Worm (Caenorhabditis elegans) whole organism, dauer: ENCODE measurements around the gene fkh-8.

Experiments used
- unc-62 ChIP-seq: sonication (generic microtip); optimal IDR thresholded peaks from 2 replicates; lab custom pipeline; 2017; ENCODE audit warnings: missing biosample characterization, missing genetic modification reagents, missing genetic modification characterization

fkh-8 gene

DNA sequence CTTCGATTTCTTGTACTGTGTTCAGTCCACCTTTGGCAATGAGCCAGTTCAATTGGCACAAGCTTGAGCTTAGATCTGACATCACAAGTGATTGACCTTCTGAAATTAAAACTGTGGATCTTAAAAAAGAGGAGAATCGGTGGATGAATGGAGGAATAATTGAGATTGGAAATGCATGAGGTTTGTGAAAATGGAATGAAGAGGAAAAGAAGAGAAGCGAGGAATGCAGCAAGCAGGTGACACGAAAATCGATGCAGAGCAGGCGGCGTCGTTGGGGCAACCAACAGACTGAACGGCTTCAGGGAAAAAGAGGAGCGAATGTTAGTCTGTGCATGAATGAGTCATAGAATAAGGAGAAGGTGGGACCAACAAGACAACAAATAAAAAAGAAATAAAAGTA, at the start of gene fkh-8:
TSS of gene fkh-8 (minus strand) at position 101 of the 400 bp plus-strand sequence.
- no peak for TF ChIP-seq unc-62 (GFP tag; lab: Kevin White, UChicago)

DNA sequence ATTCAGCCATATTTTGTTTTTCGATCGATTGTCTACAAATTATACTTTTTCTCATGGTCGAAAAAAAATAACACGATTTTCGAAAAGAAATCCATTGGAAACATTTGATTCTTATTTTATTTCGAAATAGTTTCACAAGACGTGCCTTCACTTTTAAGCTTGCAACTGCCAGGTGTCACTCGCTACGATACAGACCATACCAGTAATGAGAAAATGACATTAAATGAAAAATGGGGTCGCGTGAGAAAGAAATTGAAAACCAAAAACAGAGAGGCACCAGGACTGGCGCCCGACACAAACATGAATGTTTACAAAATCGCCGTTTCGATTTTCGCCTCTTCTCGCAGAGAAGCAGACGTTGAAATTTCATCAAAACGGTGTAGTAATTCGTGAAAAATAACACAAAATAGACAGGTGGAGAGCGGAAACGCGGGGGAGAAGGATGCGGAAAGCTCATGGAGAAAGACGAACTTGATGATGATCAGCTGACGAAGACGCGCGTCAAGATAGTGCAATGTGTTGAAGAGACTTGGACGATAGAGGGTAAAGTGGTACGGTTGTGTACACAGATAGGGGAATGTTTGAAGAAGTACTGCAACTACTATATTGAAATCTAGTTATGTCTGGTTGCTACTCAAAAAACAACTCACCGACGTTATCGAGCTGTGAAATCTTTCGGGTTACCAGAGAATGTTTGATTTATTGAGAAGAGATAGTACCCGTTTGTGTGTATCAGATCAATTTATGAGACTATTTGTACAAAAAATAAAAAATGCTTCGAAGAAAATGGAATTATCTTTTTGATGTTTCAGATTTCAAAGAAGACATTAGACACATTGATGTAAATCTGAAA, 45.1 kb upstream of the fkh-8 start:
- no peak for TF ChIP-seq unc-62 (GFP tag; lab: Kevin White, UChicago)

DNA sequence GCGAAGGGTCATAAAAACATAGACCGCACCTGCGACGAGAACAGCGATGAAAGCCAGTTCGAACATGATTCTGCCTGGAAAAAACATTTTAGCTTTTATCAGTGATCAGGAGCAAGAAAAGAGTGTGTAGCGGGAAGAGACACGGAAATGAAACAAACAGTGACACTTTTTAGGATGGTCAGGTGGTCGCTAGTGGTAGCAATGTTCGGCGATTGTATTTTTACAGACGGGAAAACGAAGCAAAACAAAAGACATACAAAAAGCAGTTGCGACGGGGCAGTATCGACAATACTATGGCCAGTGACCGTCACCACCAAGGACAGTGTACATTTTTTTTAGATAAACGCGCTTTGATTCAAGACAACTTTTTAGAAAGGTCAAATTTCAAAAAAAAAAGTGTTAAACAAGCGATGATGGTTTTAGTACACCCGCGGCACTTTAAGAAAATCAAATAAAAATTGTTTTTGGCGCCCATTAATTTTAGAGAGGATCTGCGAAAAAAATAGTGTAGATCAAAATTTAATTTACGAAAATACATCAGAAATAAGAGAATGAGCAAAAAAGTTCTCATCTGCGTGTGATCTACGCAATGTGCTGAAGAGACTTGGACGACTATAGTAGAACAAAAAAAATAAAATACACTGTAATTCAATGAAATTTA, 44.4 kb upstream of the fkh-8 start, which contains the start of gene T24H7.9:
TSS of gene T24H7.9 (minus strand) at position 74 of the 661 bp plus-strand sequence.
- no peak for TF ChIP-seq unc-62 (GFP tag; lab: Kevin White, UChicago)

DNA sequence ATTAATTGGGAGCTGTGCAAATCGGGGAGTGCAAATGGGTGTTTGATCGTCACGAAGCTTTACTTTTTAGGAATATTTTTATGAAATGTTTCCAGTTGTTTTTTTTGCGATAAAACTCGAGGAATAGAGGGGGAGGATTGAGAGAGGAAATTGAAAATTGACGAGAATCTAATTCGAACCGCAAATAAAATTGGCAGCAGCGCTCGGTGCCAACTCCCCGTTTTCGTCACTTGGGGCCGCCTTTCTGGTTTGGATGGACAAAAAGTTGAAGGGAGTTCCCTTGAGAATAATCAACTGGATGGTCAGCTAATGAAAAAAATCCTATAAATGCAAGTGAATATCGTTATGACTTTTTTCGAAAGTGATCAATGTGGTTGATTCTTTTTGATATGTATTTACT, 38.9 kb upstream of the fkh-8 start:
- no peak for TF ChIP-seq unc-62 (GFP tag; lab: Kevin White, UChicago)

DNA sequence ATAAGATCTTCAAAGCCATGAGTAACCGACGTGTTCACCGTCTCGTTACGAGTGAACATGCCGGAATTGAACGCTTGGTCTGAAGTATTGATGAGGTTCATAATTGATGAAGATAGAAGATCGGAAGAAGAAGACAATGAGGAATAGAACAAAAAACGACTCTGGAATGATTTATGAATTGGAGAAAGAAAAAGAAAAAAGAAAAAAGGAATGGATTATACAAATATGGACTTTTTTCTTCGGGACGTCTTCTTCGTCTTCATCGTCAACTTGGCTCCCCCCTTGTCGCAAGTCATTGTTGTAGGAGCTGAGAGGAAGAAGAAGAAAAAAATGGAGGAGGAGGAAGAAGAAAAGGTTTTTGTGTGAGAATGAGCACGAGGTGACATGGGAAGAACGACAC, 35.8 kb upstream of the fkh-8 start, which contains the start of gene srsy-2:
TSS of gene srsy-2 (minus strand) at position 101 of the 400 bp plus-strand sequence.
- no peak for TF ChIP-seq unc-62 (GFP tag; lab: Kevin White, UChicago)

DNA sequence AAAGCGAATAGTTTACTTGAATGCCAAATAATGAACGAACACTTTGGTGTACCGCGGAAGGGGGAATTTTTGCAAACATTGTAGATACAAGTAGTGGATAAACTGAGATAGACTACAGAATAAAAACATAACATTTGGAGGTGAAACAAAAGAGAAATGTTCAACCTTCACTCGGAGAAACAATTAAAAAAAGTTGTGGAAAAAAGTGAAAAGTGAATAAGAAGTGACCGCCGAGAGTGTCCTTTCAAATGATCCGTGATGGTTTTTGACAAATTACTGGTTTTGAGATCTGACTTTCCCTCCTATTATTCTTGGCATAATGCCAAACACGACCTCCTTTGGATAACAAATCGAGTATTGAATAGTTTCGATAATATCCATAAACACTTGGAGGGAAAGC, 32.6 kb upstream of the fkh-8 start:
- no peak for TF ChIP-seq unc-62 (GFP tag; lab: Kevin White, UChicago)

DNA sequence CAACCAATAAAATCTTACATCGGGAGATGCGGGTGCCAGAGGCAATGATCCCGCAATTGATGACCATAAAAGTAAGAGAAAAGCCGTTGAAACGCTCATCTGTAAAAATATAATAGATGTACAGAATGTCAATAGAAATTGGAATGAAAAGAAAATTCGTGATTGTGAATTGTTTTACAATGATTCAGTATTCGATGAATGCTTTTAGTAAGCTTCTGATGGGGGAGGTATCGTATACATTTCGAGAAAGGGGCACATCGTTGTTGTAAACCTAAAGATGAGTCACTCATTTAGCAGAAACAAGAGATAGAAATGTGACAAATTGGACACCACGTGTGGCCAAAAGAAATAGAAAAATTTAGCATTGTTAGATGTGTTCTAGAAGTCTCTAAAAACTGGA, 31.4 kb upstream of the fkh-8 start, which contains the start of gene C30B5.6:
TSS of gene C30B5.6 (minus strand) at position 101 of the 400 bp plus-strand sequence.
- no peak for TF ChIP-seq unc-62 (GFP tag; lab: Kevin White, UChicago)

DNA sequence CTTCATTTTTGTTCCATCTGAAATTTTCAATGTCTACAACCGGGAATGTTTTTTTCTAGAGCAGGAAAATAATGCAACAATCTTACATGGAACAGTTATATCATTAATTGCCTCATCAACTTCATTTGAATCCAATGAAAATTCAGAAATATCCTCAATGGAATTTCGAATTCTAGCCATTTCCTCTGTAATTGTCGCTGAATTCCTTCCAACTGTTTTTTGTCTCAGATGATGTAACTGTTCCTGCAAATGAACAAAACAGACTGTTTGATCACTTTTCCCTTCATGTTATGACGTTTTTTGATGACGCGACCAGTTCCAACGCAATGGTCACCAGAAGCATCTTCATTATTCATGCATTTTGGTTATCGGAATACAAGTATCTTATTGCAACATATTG, 30.3 kb upstream of the fkh-8 start:
- TF ChIP-seq unc-62 (GFP tag; lab: Kevin White, UChicago), result no peak

DNA sequence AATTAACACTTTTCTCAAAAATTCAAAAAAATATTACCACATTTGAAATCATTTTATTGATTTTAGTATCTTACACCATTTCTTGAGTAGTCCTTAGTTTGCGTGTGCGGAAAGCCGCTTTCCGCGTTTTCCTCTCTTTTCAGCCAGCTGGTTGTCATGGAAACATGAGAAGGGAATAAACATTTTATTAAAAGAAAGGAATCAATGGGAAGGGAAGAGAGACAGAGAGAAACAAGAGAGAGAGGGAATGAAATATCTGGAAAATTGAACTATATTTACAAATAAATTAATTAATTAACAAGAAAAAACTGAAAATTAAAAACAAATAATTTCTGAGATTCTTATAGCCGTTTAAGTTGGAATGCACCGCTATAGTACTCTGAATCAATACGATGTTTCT, 28.2 kb upstream of the fkh-8 start, which contains the start of gene mks-2:
TSS of gene mks-2 (minus strand) at position 101 of the 400 bp plus-strand sequence.
- no peak for TF ChIP-seq unc-62 (GFP tag; lab: Kevin White, UChicago)

DNA sequence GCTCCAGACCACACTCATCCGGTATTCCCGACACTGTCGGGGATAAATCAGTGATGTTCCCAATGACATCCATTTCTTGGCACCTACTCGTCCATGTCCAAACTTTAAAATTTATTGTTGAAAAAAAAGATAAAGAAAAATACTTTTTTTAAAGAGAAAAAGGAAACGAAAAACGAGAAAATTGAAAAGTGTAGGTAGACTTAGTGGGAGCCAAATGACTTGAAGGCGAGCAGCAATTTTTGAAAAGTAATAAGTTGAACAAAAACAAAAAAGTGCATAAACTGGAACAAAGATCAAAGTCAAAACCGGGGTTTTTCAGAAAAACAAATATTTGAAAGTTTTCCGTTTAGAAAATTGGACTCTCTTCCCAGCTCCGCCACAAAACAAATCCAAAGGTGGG, 16.9 kb upstream of the fkh-8 start, which contains the start of gene daf-37:
TSS of gene daf-37 (minus strand) at position 101 of the 400 bp plus-strand sequence.
- TF ChIP-seq unc-62 (GFP tag; lab: Kevin White, UChicago), result no peak

DNA sequence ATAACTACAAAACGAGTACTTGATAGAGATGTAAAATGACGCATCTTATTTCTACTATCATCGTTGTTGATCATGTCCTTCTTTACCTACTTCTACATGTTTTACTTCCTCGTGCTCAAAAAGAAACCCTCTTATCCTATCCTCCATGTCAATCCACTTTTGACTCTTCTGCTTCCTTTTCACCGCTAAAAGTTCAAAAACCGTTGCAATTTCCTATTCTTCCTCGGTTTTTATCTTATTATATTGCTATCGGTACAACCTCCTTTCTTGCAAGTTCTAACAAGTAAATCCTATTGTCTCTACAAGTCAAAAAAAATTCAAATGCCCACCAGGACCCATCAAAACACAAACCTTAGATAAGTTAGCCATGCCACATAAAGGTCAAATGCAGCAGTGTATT, 16.1 kb upstream of the fkh-8 start:
- TF ChIP-seq unc-62 (GFP tag; lab: Kevin White, UChicago), result no peak

DNA sequence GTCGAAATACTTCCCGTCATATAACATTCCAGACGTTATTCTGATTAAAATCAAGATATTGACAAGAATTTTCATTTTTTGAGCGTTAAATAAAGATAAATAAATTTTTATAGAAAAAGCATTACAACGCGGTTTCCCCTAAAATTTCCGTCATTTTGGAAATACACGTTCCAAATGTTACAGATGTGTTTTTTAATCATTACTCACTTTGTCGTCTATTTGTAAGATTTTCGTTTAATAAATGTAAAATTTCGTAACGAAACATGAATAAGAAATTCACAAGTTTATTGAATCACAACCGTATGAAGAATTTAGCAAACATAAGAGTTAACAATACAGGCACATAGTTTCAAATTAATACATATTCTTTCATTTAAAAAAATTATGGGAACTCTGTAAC, 11.7 kb upstream of the fkh-8 start, which contains the start of gene C30B5.17:
TSS of gene C30B5.17 (minus strand) at position 101 of the 400 bp plus-strand sequence.
- TF ChIP-seq unc-62 (GFP tag; lab: Kevin White, UChicago), result no peak

DNA sequence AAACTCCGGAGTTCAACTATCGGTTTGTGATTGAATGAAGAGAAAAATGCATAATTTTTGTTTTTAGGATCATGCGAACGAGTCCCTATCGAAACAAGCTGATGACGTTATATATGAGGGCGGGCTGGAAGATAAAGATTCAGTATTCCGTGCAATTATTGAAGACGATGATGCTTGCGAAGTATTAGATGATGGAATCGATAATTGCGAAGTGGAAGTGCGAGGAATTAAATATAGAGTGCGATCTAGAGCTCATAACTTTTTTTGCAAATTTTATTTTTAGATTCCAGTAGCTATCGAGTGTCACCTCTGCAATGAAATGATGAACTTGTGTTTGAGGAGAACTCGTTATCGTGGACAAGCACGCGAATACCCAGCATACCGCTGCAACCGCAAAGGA, 7.8 kb upstream of the fkh-8 start:
- TF ChIP-seq unc-62 (GFP tag; lab: Kevin White, UChicago), result no peak

DNA sequence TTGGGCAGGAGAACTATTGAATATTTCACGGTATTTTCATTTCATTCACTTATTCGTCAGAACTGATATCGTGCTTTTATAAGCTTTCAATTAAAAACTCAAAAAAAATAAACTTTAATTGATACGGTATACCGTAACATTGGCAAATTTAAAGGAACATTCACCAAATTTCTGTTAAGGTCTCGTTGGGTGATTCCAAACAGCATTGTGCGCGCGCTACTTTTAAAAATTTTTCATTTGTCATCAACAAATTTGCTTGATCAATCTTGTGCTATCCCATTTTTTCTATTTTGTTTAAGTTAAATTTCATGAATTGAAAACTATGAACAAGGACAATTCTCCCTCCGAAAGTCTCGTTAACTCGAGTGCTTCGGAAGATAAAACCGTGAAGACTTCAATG, 7.3 kb upstream of the fkh-8 start, which contains the start of gene szy-4:
TSS of gene szy-4 (plus strand) at position 229 of the 400 bp plus-strand sequence.
- TF ChIP-seq unc-62 (GFP tag; lab: Kevin White, UChicago), result no peak

DNA sequence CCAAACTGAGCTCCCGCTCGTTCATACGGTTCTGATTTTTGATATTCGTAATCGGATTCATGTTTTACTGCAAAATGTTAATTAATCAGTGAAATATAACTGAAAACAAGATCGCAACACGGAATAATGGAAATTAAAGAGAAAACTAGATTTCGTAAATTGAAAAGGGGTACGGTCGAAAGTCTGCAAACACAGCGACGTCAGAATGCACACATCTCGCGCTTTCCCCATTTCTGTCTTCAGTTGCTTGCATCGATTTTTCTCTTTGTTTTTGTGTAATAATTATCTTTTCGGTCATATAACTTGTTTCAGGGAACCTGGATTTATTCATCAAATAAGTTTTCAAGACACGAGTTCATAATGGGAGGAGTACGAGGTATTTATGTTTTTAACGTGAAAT, 5.7 kb upstream of the fkh-8 start, which contains the start of the genes rbmx-2 and C30B5.2:
TSS of gene rbmx-2 (minus strand) at position 74 of the 400 bp plus-strand sequence.
TSS of gene C30B5.2 (plus strand) at position 306 of the 400 bp plus-strand sequence.
- no peak for TF ChIP-seq unc-62 (GFP tag; lab: Kevin White, UChicago)

DNA sequence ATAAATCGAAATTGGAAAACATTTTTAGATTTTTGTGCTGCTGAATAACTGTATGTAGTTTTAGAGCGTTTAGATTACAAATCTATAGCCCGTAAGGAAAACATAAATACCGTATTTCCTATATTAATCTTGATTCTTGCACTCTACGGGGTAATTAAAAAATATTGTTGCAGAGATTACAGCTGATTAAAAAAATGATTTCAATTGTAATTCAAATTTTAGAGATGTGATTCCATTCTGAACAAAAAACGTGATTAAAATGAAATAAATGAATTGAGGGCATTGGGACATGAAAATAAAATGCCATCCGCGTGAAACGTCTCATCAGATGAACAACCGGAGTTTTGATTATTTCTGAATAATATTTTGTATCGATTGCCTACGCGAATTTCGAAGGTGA, 1.3 kb upstream of the fkh-8 start, which contains the start of gene cpb-2:
TSS of gene cpb-2 (plus strand) at position 301 of the 400 bp plus-strand sequence.
- TF ChIP-seq unc-62 (GFP tag; lab: Kevin White, UChicago), result no peak
